Fruit fly (Drosophila melanogaster) whole organism, embryonic: ENCODE measurements around the gene RpS28a.

ENCODE experiments used
- Atf-2 ChIP-seq: fragments of 200-800 bp; sonication (Bioruptor generic); optimal IDR thresholded peaks from 2 replicates; lab custom pipeline; 2016; ENCODE audit warnings: missing biosample characterization, missing genetic modification characterization
- CG12391 ChIP-seq: fragments of 200-800 bp; sonication (Bioruptor generic); optimal IDR thresholded peaks from 3 replicates; lab custom pipeline; 2018; ENCODE audit warnings: missing biosample characterization, mild to moderate bottlenecking, missing genetic modification characterization, moderate library complexity
- CG17359 ChIP-seq: fragments of 200-800 bp; sonication (Bioruptor generic); optimal IDR thresholded peaks from 3 replicates; lab custom pipeline; 2018; ENCODE audit warnings: missing biosample characterization, mild to moderate bottlenecking, missing genetic modification characterization, moderate library complexity
- CG1792 ChIP-seq: fragments of 200-800 bp; sonication (Bioruptor generic); optimal IDR thresholded peaks from 2 replicates; lab custom pipeline; 2016; ENCODE audit warnings: missing biosample characterization, missing genetic modification characterization
- CG18262 ChIP-seq: fragments of 200-800 bp; optimal IDR thresholded peaks from 3 replicates; lab custom pipeline; 2019; ENCODE audit warnings: missing biosample characterization, mild to moderate bottlenecking, missing genetic modification characterization, moderate library complexity
- CG2129 ChIP-seq: fragments of 200-800 bp; sonication (Bioruptor generic); IDR thresholded peaks from 2 replicates; pipeline ENCODE4 v1.3.6; 2022; ENCODE audit warnings: missing biosample characterization, missing genetic modification characterization; ENCODE audit not compliant: partially characterized antibody
- CG2199 ChIP-seq: fragments of 200-800 bp; sonication (Bioruptor generic); IDR thresholded peaks from 3 replicates; pipeline ENCODE4 v1.3.6; 2022; ENCODE audit warnings: missing biosample characterization, missing genetic modification characterization
- CG7556 ChIP-seq: fragments of 200-800 bp; sonication (Bioruptor generic); optimal IDR thresholded peaks from 2 replicates; lab custom pipeline; 2017; ENCODE audit warnings: missing biosample characterization, mild to moderate bottlenecking, missing genetic modification characterization
- CkIIα-i1 ChIP-seq: fragments of 200-800 bp; sonication (Bioruptor generic); IDR thresholded peaks from 2 replicates; pipeline ENCODE4 v1.3.6; 2022; ENCODE audit warnings: missing biosample characterization, missing genetic modification characterization
- Deaf1 ChIP-seq: fragments of 200-800 bp; optimal IDR thresholded peaks from 3 replicates; lab custom pipeline; 2019; ENCODE audit warnings: missing biosample characterization, mild to moderate bottlenecking, missing genetic modification characterization, moderate library complexity
- Drgx ChIP-seq: fragments of 200-800 bp; sonication (Bioruptor generic); IDR thresholded peaks from 2 replicates; pipeline ENCODE4 v1.3.6; 2022; ENCODE audit warnings: missing biosample characterization, missing genetic modification characterization
- HHEX ChIP-seq: fragments of 200-800 bp; sonication (Bioruptor generic); optimal IDR thresholded peaks from 3 replicates; lab custom pipeline; 2017; ENCODE audit warnings: missing biosample characterization, mild to moderate bottlenecking, missing genetic modification characterization, missing genetic modification reagents
- Hey ChIP-seq: fragments of 200-800 bp; sonication (Bioruptor generic); optimal IDR thresholded peaks from 3 replicates; lab custom pipeline; 2018; ENCODE audit warnings: missing biosample characterization, mild to moderate bottlenecking, missing genetic modification characterization
- HmgZ ChIP-seq: fragments of 200-800 bp; sonication (Bioruptor generic); optimal IDR thresholded peaks from 2 replicates; lab custom pipeline; 2018; ENCODE audit warnings: missing biosample characterization, mild to moderate bottlenecking, missing genetic modification characterization
- Nf-YA ChIP-seq: fragments of 200-800 bp; sonication (Bioruptor generic); IDR thresholded peaks from 2 replicates; pipeline ENCODE4 v1.3.6; 2022; ENCODE audit warnings: missing biosample characterization, missing genetic modification characterization
- Oli ChIP-seq: fragments of 200-800 bp; sonication (Bioruptor generic); optimal IDR thresholded peaks from 2 replicates; lab custom pipeline; 2018; ENCODE audit warnings: missing biosample characterization, mild to moderate bottlenecking, missing genetic modification characterization, moderate library complexity
- Pdp1 ChIP-seq, 2 experiments: fragments of 200-800 bp; sonication (Bioruptor generic); optimal IDR thresholded peaks; 3 replicates each; lab custom pipeline; 2016; ENCODE audit warnings: missing biosample characterization in 2 of 2, missing genetic modification characterization in 2 of 2, mild to moderate bottlenecking in 1 of 2, moderate library complexity in 1 of 2
- Tbp ChIP-seq: fragments of >200 bp; optimal IDR thresholded peaks from 2 replicates; lab custom pipeline; 2018; ENCODE audit warnings: missing biosample characterization, missing genetic modification characterization
- ac ChIP-seq: fragments of 200-800 bp; sonication (Bioruptor generic); optimal IDR thresholded peaks from 3 replicates; lab custom pipeline; 2017; ENCODE audit warnings: missing biosample characterization, mild to moderate bottlenecking, missing genetic modification characterization
- bowl ChIP-seq: fragments of 200-800 bp; sonication (Bioruptor generic); IDR thresholded peaks from 2 replicates; pipeline ENCODE4 v1.3.6; 2022; ENCODE audit warnings: missing biosample characterization, missing genetic modification characterization
- bsh ChIP-seq, 2 experiments: fragments of 200-800 bp; sonication (Bioruptor generic); optimal IDR thresholded peaks; 2 replicates each; lab custom pipeline; 2017 to 2018; ENCODE audit warnings: mild to moderate bottlenecking in 2 of 2, missing biosample characterization in 2 of 2, missing genetic modification characterization in 2 of 2, moderate library complexity in 1 of 2
- cato ChIP-seq: fragments of 200-800 bp; sonication (Bioruptor generic); optimal IDR thresholded peaks from 2 replicates; lab custom pipeline; 2016; ENCODE audit warnings: missing biosample characterization, missing genetic modification characterization, borderline replicate concordance
- cwo ChIP-seq: fragments of 200-800 bp; sonication (Bioruptor generic); optimal IDR thresholded peaks from 3 replicates; lab custom pipeline; 2017; ENCODE audit warnings: missing biosample characterization, missing genetic modification characterization, mild to moderate bottlenecking, moderate library complexity, missing genetic modification reagents
- ewg ChIP-seq: fragments of 200-800 bp; sonication (Bioruptor generic); optimal IDR thresholded peaks from 3 replicates; lab custom pipeline; 2017; ENCODE audit warnings: mild to moderate bottlenecking, missing biosample characterization, missing genetic modification reagents, missing genetic modification characterization
- exex ChIP-seq: fragments of 200-800 bp; sonication (Bioruptor generic); optimal IDR thresholded peaks from 4 replicates; lab custom pipeline; 2018; ENCODE audit warnings: missing biosample characterization, mild to moderate bottlenecking, missing genetic modification characterization, moderate library complexity
- eyg ChIP-seq: fragments of 200-800 bp; sonication (Bioruptor generic); optimal IDR thresholded peaks from 3 replicates; lab custom pipeline; 2016; ENCODE audit warnings: missing biosample characterization, missing genetic modification characterization
- fd102C ChIP-seq: fragments of 200-800 bp; sonication (Bioruptor generic); optimal IDR thresholded peaks from 2 replicates; lab custom pipeline; 2018; ENCODE audit warnings: missing biosample characterization, mild to moderate bottlenecking, missing genetic modification characterization, moderate library complexity
- fru ChIP-seq: fragments of >200 bp; optimal IDR thresholded peaks from 2 replicates; lab custom pipeline; 2017
- gcm2 ChIP-seq: fragments of 200-800 bp; sonication (Bioruptor generic); optimal IDR thresholded peaks from 2 replicates; lab custom pipeline; 2016; ENCODE audit warnings: missing biosample characterization, missing genetic modification characterization
- grn ChIP-seq: fragments of 200-800 bp; sonication (Bioruptor generic); optimal IDR thresholded peaks from 3 replicates; lab custom pipeline; 2017; ENCODE audit warnings: missing biosample characterization, missing genetic modification characterization
- gt ChIP-seq: fragments of 200-800 bp; sonication (Bioruptor generic); IDR thresholded peaks from 2 replicates; pipeline ENCODE4 v1.3.6; 2022; ENCODE audit warnings: missing biosample characterization, missing genetic modification characterization
- ham ChIP-seq: fragments of 200-800 bp; sonication (Bioruptor generic); IDR thresholded peaks from 2 replicates; pipeline ENCODE4 v1.3.6; 2022; ENCODE audit warnings: missing biosample characterization, missing genetic modification characterization
- lov ChIP-seq, 2 experiments: fragments of 200-800 bp in 1 of 2; fragments of >200 bp in 1 of 2; sonication (Bioruptor generic) in 1 of 2; IDR thresholded peaks in 1 of 2; optimal IDR thresholded peaks in 1 of 2; 2 replicates in 1 of 2; 3 replicates in 1 of 2; pipeline versions ENCODE4 v1.3.6 to Lab custom; 2017 to 2022; ENCODE audit warnings: missing biosample characterization in 1 of 2, missing genetic modification characterization in 1 of 2
- mam ChIP-seq: fragments of 200-800 bp; sonication (Bioruptor generic); optimal IDR thresholded peaks from 3 replicates; lab custom pipeline; 2016; ENCODE audit warnings: missing biosample characterization, missing genetic modification characterization
- mirr ChIP-seq: fragments of 200-800 bp; sonication (Bioruptor generic); optimal IDR thresholded peaks from 3 replicates; lab custom pipeline; 2018; ENCODE audit warnings: missing biosample characterization, mild to moderate bottlenecking, missing genetic modification characterization
- nerfin-1 ChIP-seq: fragments of 200-800 bp; sonication (Bioruptor generic); optimal IDR thresholded peaks from 3 replicates; lab custom pipeline; 2019; ENCODE audit warnings: missing biosample characterization, mild to moderate bottlenecking, missing genetic modification characterization, moderate library complexity
- nom ChIP-seq: fragments of 200-800 bp; sonication (Bioruptor generic); optimal IDR thresholded peaks from 2 replicates; lab custom pipeline; 2017; ENCODE audit warnings: missing biosample characterization, missing genetic modification characterization, mild to moderate bottlenecking, moderate library complexity, missing genetic modification reagents
- phol ChIP-seq: fragments of 200-800 bp; sonication (Bioruptor generic); optimal IDR thresholded peaks from 3 replicates; lab custom pipeline; 2018; ENCODE audit warnings: missing biosample characterization, mild to moderate bottlenecking, missing genetic modification characterization, moderate library complexity
- sd ChIP-seq: fragments of 200-800 bp; sonication (Bioruptor generic); optimal IDR thresholded peaks from 3 replicates; lab custom pipeline; 2018; ENCODE audit warnings: missing biosample characterization, mild to moderate bottlenecking, missing genetic modification characterization, moderate library complexity
- sqz ChIP-seq: fragments of 200-800 bp; sonication (Bioruptor generic); optimal IDR thresholded peaks from 3 replicates; lab custom pipeline; 2018; ENCODE audit warnings: missing biosample characterization, mild to moderate bottlenecking, missing genetic modification characterization
- sug ChIP-seq: fragments of 200-800 bp; optimal IDR thresholded peaks from 2 replicates; lab custom pipeline; 2019; ENCODE audit warnings: missing biosample characterization, mild to moderate bottlenecking, missing genetic modification characterization, moderate library complexity
- usp ChIP-seq: fragments of >200 bp; optimal IDR thresholded peaks from 2 replicates; lab custom pipeline; 2017; ENCODE audit warnings: missing biosample characterization, missing genetic modification characterization
- zfh1 ChIP-seq: fragments of 200-800 bp; sonication (Bioruptor generic); IDR thresholded peaks from 3 replicates; pipeline ENCODE4 v1.3.6; 2022; ENCODE audit warnings: missing biosample characterization, missing genetic modification characterization

Gene RpS28a

DNA sequence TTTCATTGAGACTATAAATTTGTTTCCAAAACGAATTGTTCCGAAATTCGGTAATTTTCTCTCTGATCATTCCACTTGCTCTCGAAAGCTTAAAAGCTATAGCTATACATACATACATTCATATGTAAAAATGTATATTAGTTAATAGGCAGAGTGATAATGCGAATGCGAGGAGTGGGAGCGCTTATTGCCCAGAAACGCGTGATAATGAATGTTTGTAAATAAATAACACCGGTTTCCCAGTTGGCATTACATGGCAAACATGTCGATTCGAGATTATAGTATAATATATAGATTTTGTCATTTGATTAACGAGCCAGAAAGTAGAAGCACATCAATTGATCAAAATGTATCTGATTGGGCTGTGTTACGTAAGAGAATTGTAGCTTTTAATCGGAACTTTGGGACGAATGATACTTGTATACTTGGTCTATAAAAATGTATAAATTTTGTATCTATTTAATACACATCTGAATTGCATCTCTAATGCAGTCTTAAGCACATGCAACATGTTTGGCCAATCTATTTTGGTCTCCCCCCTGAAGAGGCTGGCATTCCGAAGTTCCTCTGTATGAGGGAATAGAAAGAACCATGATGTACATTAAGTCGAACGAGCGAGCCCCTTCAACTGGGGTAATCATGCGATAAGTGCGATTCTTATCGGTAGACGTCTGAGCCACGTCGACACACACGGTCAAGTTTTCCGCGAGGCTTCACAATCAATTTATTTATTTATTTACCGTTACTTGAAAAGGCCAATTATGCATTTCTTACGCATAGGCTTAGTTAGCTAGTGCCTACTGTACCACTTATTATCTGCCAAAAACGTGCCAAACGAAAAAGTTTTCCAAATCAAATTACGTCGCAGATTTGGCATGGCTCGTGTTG lies 9.6 kb downstream of the RpS28a start (continued):
- TF ChIP-seq eyg (GFP tag; lab: Kevin White, UChicago) (no peak), HHEX (GFP tag; lab: Kevin White, UChicago) (no peak), phol (tag; lab: Kevin White, UChicago) (no peak), CkIIα-i1 (GFP tag; lab: Robert Waterston, UW) (no peak), fru (lab: Kevin White, UChicago) (no peak), CG2199 (no peak), grn (GFP tag; lab: Kevin White, UChicago) (peak; percentile 71)

DNA sequence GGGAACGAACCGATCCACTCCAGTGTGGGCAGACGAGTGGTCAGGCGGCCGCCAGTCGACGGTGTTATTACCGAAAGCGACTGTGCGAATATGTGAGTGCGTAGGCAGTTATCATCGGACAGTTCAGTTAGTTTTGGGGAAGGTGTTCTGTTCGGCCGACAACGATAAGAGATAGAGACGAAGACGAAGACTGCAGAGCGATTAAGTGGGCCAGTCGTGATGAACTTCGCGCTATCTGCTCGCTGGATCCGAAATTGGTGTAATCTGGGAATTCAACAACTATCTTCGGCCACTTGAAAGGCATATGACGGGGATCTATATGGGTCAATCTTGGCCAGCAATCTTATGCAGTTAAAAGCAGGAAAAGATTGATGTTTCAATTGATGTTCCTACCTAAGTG lies 13.3 kb downstream of the RpS28a start, which contains the start of gene CG7912:
Gene CG7912 (minus strand): TSS at position 17 of the 400 bp plus-strand sequence.
- TF ChIP-seq gcm2 (GFP tag; lab: Kevin White, UChicago), result no peak
- peak; percentile 75 for TF ChIP-seq mirr (GFP tag; lab: Kevin White, UChicago)
- peak; percentile 20 for TF ChIP-seq cwo (GFP tag; lab: Kevin White, UChicago)
- no peak for TF ChIP-seq CG1792 (GFP tag; lab: Kevin White, UChicago)
- TF ChIP-seq grn (GFP tag; lab: Kevin White, UChicago), result peak; percentile 87
- peak; percentile 20 for TF ChIP-seq sug (tag; lab: Kevin White, UChicago)
- peak; percentile 53 for TF ChIP-seq Deaf1 (tag; lab: Kevin White, UChicago)
- peak; percentile 8 for TF ChIP-seq sd (tag; lab: Kevin White, UChicago)
- TF ChIP-seq Hey, result peak; percentile 63
- TF ChIP-seq exex (tag; lab: Kevin White, UChicago), result peak; percentile 88

DNA sequence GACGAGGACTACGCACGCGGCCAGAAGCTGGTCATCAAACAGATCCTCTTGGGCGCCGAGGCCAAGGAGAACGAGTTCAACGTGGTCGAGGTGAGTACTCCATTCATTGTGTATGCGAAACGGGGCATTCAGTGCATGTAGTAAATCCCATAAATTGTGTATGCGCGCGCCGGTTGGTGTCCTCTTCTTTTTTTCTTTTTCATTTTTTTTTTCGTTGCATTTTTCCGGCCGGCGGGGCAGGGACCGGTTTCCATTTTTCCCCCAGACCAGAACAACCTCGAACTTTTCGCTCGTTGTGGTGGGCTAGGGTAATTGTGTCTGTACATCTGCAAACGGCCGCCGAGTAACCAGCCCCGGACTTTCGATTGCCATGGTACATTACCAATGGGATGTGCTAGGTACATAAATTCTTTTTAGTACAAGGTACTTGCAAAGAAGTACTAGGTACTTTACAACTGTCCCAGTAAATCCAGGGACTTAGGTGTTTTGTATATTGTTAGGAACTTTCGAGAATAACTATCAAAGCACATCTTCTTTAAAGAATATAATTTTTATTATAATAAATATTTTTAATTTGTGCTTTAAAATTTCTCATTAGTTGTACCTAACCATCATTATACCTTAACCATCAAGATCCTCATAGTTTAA lies 17.0 kb downstream of the RpS28a start:
- no peak for TF ChIP-seq Atf-2
- no peak for TF ChIP-seq Pdp1 (GFP tag; optimal IDR thresholded peaks at IDR 0.05; lab: Kevin White, UChicago)
- TF ChIP-seq usp (GFP tag; lab: Kevin White, UChicago), result no peak
- peak in 1 of 2 experiments; percentile 62 for TF ChIP-seq bsh (GFP tag; optimal IDR thresholded peaks at IDR 0.05; lab: Kevin White, UChicago)
- TF ChIP-seq Nf-YA (GFP tag; lab: Robert Waterston, UW), result no peak
- peak; percentile 31 for TF ChIP-seq sqz (GFP tag; lab: Kevin White, UChicago)
- no peak for TF ChIP-seq CG12391 (tag; lab: Kevin White, UChicago)
- TF ChIP-seq cato (GFP tag; lab: Kevin White, UChicago), result no peak
- TF ChIP-seq Drgx (GFP tag; lab: Robert Waterston, UW), result peak; percentile 50
- peak; percentile 4 for TF ChIP-seq ewg (GFP tag; lab: Kevin White, UChicago)
- no peak for TF ChIP-seq Oli (tag; lab: Kevin White, UChicago)
- no peak for TF ChIP-seq bowl
- peak; percentile 86 for TF ChIP-seq CG17359 (tag; lab: Kevin White, UChicago)
- peak; percentile 92 for TF ChIP-seq nom (GFP tag; lab: Kevin White, UChicago)

DNA sequence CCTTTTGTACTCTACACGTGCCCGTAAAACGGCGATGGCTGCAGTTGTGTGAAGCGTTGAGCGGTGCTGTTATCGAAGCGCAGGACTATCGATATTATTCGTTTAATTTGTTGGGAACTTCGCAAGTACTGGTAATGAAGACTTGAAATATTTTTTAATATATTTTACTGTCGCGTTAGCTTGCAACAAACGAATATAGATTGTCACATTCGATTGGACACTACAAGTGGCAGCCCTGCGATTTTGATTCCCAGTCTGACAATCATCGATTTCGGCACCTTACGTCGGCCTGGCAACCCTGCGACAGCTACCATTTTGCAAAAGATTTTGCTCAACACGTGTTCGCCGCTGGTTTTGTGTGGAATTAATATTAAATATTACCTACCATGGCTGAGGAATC lies 17.8 kb downstream of the RpS28a start, which contains the start of the genes Nlp and Nph:
Gene Nlp (plus strand): TSS at position 138 of the 400 bp plus-strand sequence.
Gene Nph (minus strand): TSS at position 214 of the 400 bp plus-strand sequence.
- peak; percentile 69 for TF ChIP-seq CG2129 (GFP tag; lab: Robert Waterston, UW)
- peak; percentile 36 for TF ChIP-seq mam (GFP tag; lab: Kevin White, UChicago)
- no peak for TF ChIP-seq nerfin-1 (tag; lab: Kevin White, UChicago)
- no peak for TF ChIP-seq CG7556 (GFP tag; lab: Kevin White, UChicago)
- no peak for TF ChIP-seq ham (GFP tag; lab: Robert Waterston, UW)
- TF ChIP-seq gcm2 (GFP tag; lab: Kevin White, UChicago), result no peak
- no peak for TF ChIP-seq ac
- peak; percentile 64 for TF ChIP-seq Tbp (GFP tag; lab: Kevin White, UChicago)
- TF ChIP-seq lov (optimal IDR thresholded peaks at IDR 0.05; lab: Kevin White, UChicago), result no peak
- TF ChIP-seq lov (GFP tag; IDR thresholded peaks at IDR 0.05; lab: Robert Waterston, UW), result no peak
- 0 out of 3 replicates have a peak, but pooled peaks have one; percentile 3 for TF ChIP-seq zfh1 (GFP tag; lab: Robert Waterston, UW)
- TF ChIP-seq HmgZ (tag; lab: Kevin White, UChicago), result peak; percentile 69
- peak; percentile 32 for TF ChIP-seq CG18262 (tag; lab: Kevin White, UChicago)
- TF ChIP-seq fd102C, result no peak
- TF ChIP-seq gt (GFP tag; lab: Robert Waterston, UW), result no peak
